Fruit fly (Drosophila melanogaster) whole organism, adult: ENCODE data around the gene CG14096.

ENCODE experiments used
- CG5204 ChIP-seq: fragments of 200-800 bp; sonication (Bioruptor generic); optimal IDR thresholded peaks from 2 replicates; lab custom pipeline; 2016; ENCODE audit warnings: missing biosample characterization, missing genetic modification characterization
- CG7045 ChIP-seq: fragments of 200-800 bp; sonication (Bioruptor generic); optimal IDR thresholded peaks from 2 replicates; lab custom pipeline; 2017; ENCODE audit warnings: missing biosample characterization, mild to moderate bottlenecking, missing genetic modification characterization
- Clk ChIP-seq: fragments of 200-800 bp; sonication (Bioruptor generic); optimal IDR thresholded peaks from 2 replicates; lab custom pipeline; 2017; ENCODE audit warnings: missing biosample characterization, missing genetic modification characterization
- Crg-1 ChIP-seq: fragments of 200-800 bp; sonication (Bioruptor generic); optimal IDR thresholded peaks from 2 replicates; lab custom pipeline; 2016; ENCODE audit warnings: missing biosample characterization, missing genetic modification characterization
- Hr96 ChIP-seq: fragments of 200-800 bp; sonication (Bioruptor generic); optimal IDR thresholded peaks from 2 replicates; lab custom pipeline; 2016; ENCODE audit warnings: missing biosample characterization, missing genetic modification characterization
- Mnt ChIP-seq: fragments of 200-800 bp; sonication (Bioruptor generic); optimal IDR thresholded peaks from 2 replicates; lab custom pipeline; 2016; ENCODE audit warnings: missing biosample characterization, mild to moderate bottlenecking, missing genetic modification characterization
- cic ChIP-seq: fragments of 200-800 bp; sonication (Bioruptor generic); optimal IDR thresholded peaks from 2 replicates; lab custom pipeline; 2017; ENCODE audit warnings: missing biosample characterization, mild to moderate bottlenecking, missing genetic modification characterization, moderate library complexity
- kay ChIP-seq: fragments of 200-800 bp; sonication (Bioruptor generic); peaks from one replicate; lab custom pipeline; 2016; ENCODE audit warnings: missing biosample characterization, missing genetic modification characterization, borderline replicate concordance
- pad ChIP-seq: fragments of 200-800 bp; sonication (Bioruptor generic); optimal IDR thresholded peaks from 3 replicates; lab custom pipeline; 2017; ENCODE audit warnings: missing biosample characterization, missing genetic modification characterization, mild to moderate bottlenecking, moderate library complexity, missing genetic modification reagents
- toe ChIP-seq: fragments of 200-800 bp; sonication (Bioruptor generic); optimal IDR thresholded peaks from 2 replicates; lab custom pipeline; 2016; ENCODE audit warnings: missing biosample characterization, missing genetic modification characterization

DNA sequence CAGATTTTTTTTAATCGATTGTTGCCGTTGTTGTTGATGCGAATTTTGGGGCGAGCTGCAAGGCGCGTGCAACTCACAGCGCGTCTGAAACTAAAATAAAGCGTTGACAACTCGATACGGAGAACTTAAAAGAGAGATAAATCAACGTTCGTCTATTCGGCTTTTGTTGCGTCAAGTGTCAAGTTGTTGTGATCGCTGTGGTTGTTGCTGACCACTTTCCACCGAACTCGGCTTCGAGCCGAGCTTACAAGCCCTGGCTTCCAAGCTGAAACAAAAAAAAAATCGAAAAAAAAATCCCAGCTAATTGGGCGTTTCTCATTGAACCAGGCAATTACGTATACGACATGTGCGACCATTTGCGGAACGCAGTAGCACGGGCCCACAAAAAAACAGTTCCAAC is 36.9 kb upstream of the CG14096 start, which contains the start of gene CG9452:
- TF ChIP-seq CG5204 (GFP tag; lab: Kevin White, UChicago), result no peak
- TF ChIP-seq Clk (GFP tag; lab: Kevin White, UChicago), result no peak
- TF ChIP-seq Crg-1, result no peak
- TF ChIP-seq Hr96 (GFP tag; lab: Kevin White, UChicago), result no peak
- TF ChIP-seq Mnt (GFP tag; lab: Kevin White, UChicago), result no peak
- TF ChIP-seq pad (GFP tag; lab: Kevin White, UChicago), result no peak
- no peak for TF ChIP-seq kay (GFP tag; lab: Kevin White, UChicago)
- no peak for TF ChIP-seq cic
- TF ChIP-seq CG7045 (GFP tag; lab: Kevin White, UChicago), result no peak
- no peak for TF ChIP-seq toe (GFP tag; lab: Kevin White, UChicago)
